Worm (Caenorhabditis elegans) whole organism, L4/young adult: Measurements from ENCODE around the gene cyp-34A10.

Experiments
- W03F9.2 ChIP-seq: fragments of 150-350 bp; optimal IDR thresholded peaks from 2 replicates; lab custom pipeline; 2014; ENCODE audit warnings: missing biosample characterization, missing genetic modification characterization
- him-1 ChIP-seq: sonication (generic microtip); optimal IDR thresholded peaks from 2 replicates; lab custom pipeline; 2016; ENCODE audit warnings: missing genotype, missing genetic modification reagents, missing genetic modification characterization, missing compliant biosample characterization

DNA sequence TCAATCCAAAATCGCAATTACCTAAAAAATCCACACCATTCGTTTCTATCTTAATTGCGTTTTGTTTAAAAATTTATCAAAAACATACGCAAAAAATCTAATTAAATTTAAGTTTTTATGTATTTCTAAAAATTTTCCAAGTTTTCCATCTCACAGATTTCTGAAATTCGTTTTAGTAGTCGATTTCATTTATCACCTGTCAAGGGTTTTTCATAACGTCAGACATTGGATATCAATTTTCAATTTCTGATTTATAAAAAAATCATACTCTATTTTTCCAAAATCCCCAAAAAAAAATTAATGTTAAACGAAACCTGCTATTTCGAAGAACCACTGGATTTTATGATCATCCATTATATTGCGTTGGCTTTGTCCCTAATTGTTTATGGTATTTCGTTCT lies 37.4 kb upstream of the cyp-34A10 start, which contains the start of gene srh-4:
- no peak for TF ChIP-seq him-1 (tag; lab: Kevin White, UChicago)
- TF ChIP-seq W03F9.2 (tag; lab: Kevin White, UChicago): no peak
